Worm (Caenorhabditis elegans) whole organism, mixed stage, embryonic: ENCODE measurements around the gene zig-6.

Experiments
- blmp-1 ChIP-seq: fragments of 150-350 bp; optimal IDR thresholded peaks from 2 replicates; lab custom pipeline; 2014; ENCODE audit warnings: missing biosample characterization, missing genetic modification characterization
- elt-3 ChIP-seq: fragments of 150-350 bp; optimal IDR thresholded peaks from 2 replicates; lab custom pipeline; 2014; ENCODE audit warnings: missing biosample characterization, missing genetic modification characterization
- lin-13 ChIP-seq: fragments of 150-350 bp; optimal IDR thresholded peaks from 2 replicates; lab custom pipeline; 2014; ENCODE audit warnings: missing biosample characterization, missing genetic modification characterization
- lsy-2 ChIP-seq: fragments of 150-350 bp; optimal IDR thresholded peaks from 2 replicates; lab custom pipeline; 2014; ENCODE audit warnings: missing biosample characterization, missing genetic modification characterization
- mab-5 ChIP-seq: fragments of 150-350 bp; optimal IDR thresholded peaks from 2 replicates; lab custom pipeline; 2014; ENCODE audit warnings: missing biosample characterization, missing genetic modification characterization
- mep-1 ChIP-seq: fragments of 150-350 bp; optimal IDR thresholded peaks from 2 replicates; lab custom pipeline; 2017; ENCODE audit warnings: missing biosample characterization, missing genetic modification reagents, missing genetic modification characterization, inconsistent platforms
- nhr-12 ChIP-seq: fragments of 150-350 bp; optimal IDR thresholded peaks from 2 replicates; lab custom pipeline; 2014; ENCODE audit warnings: missing biosample characterization, missing genetic modification characterization
- nhr-237 ChIP-seq: fragments of 150-350 bp; optimal IDR thresholded peaks from 2 replicates; lab custom pipeline; 2014; ENCODE audit warnings: missing biosample characterization, missing genetic modification characterization
- nhr-28 ChIP-seq: fragments of 150-350 bp; optimal IDR thresholded peaks from 2 replicates; lab custom pipeline; 2014; ENCODE audit warnings: missing biosample characterization, missing genetic modification characterization
- sptf-1 ChIP-seq: sonication (generic microtip); optimal IDR thresholded peaks from 2 replicates; lab custom pipeline; 2017; ENCODE audit warnings: mild to moderate bottlenecking, missing genetic modification characterization, moderate library complexity, missing compliant biosample characterization
- unc-39 ChIP-seq: fragments of 150-350 bp; optimal IDR thresholded peaks from 2 replicates; lab custom pipeline; 2014; ENCODE audit warnings: missing biosample characterization, missing genetic modification characterization
- unc-62 ChIP-seq: fragments of 150-350 bp; optimal IDR thresholded peaks from 2 replicates; lab custom pipeline; 2014; ENCODE audit warnings: missing biosample characterization, missing genetic modification reagents, missing genetic modification characterization
- ztf-11 ChIP-seq: fragments of 150-350 bp; optimal IDR thresholded peaks from 2 replicates; lab custom pipeline; 2014; ENCODE audit warnings: missing biosample characterization, missing genetic modification characterization

DNA sequence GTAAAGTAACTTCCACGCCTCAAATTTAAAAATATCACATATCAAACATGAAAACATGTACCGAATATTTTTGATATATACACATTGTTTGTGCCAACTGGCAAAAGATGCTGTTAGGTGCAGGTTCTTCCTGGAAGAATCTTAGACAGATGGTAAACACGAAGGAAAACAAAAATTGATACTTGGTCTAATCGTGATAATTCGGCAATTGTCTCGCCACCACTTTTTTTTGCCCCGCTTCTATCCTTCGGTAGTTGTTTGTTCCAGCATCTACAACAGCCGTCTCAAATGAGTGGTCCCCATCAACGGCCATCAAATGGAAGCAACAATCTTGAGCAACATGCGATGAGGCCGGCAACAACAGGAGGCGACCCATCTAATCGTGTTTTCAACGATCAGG is 8.6 kb upstream of the zig-6 start:
- TF ChIP-seq lsy-2 (tag; lab: Kevin White, UChicago) (no peak), unc-39 (tag; lab: Kevin White, UChicago) (no peak), unc-62 (GFP tag; lab: Kevin White, UChicago) (no peak), sptf-1 (no peak), nhr-12 (tag; lab: Kevin White, UChicago) (no peak), lin-13 (tag; lab: Kevin White, UChicago) (no peak), mep-1 (no peak), nhr-28 (tag; lab: Kevin White, UChicago) (no peak), blmp-1 (tag; lab: Kevin White, UChicago) (no peak), ztf-11 (no peak), nhr-237 (no peak), elt-3 (tag; lab: Kevin White, UChicago) (no peak), mab-5 (tag; lab: Kevin White, UChicago) (no peak)
